Worm (Caenorhabditis elegans): Measurements from ENCODE around the gene srxa-14.

srxa-14 gene

ce11 chrV:20608688-20609087 is 30.7 kb upstream of the srxa-14 start, which contains the start of gene ttr-12:
Gene ttr-12 (minus strand): TSS chrV:20608788.
- TF ChIP-seq nhr-48 (tag; optimal IDR thresholded peaks at IDR 0.05) = peak; percentile 65
- TF ChIP-seq ama-1 (optimal IDR thresholded peaks at IDR 0.05) = no peak
- TF ChIP-seq pqm-1 (tag; optimal IDR thresholded peaks at IDR 0.05) = no peak
- no peak for TF ChIP-seq unc-62 (GFP tag; optimal IDR thresholded peaks at IDR 0.05 in 1 of 2)
- no peak for TF ChIP-seq unc-62 (tag; optimal IDR thresholded peaks at IDR 0.05)
- TF ChIP-seq ces-1 (GFP tag; optimal IDR thresholded peaks at IDR 0.05) = no peak
- TF ChIP-seq fkh-10 (GFP tag; optimal IDR thresholded peaks at IDR 0.05) = no peak
- TF ChIP-seq lin-15B (tag; optimal IDR thresholded peaks at IDR 0.05) = no peak

- TF ChIP-seq unc-62 (GFP tag; optimal IDR thresholded peaks at IDR 0.05 in 1 of 2) (peak in 1 of 2 experiments; percentile 81), unc-62 (tag; optimal IDR thresholded peaks at IDR 0.05) (no peak), lin-13 (GFP tag; optimal IDR thresholded peaks at IDR 0.05) (no peak), daf-8 (GFP tag; IDR thresholded peaks at IDR 0.05) (no peak), zfp-3 (GFP tag; conservative IDR thresholded peaks at IDR 0.05) (no peak), mdl-1 (tag; optimal IDR thresholded peaks at IDR 0.05) (no peak), nhr-48 (tag; optimal IDR thresholded peaks at IDR 0.05) (no peak)
These were observed 29.9 kb upstream of the srxa-14 start, which contains the start of gene grd-2 for ce11 chrV:20609494-20609893. Gene grd-2 (plus strand): TSS chrV:20609794.

ce11 chrV:20618632-20619031 is 20.8 kb upstream of the srxa-14 start, which contains the start of gene F46B3.7:
Gene F46B3.7 (minus strand): TSS chrV:20618732.
- TF ChIP-seq F10B5.3 (tag; optimal IDR thresholded peaks at IDR 0.05) (no peak), aha-1 (tag) (no peak), nhr-48 (tag; optimal IDR thresholded peaks at IDR 0.05) (no peak), tag-97 (GFP tag; IDR thresholded peaks at IDR 0.05) (no peak), cey-2 (tag; optimal IDR thresholded peaks at IDR 0.05; ENCODE audit: borderline replicate concordance, insufficient read depth) (no peak), lin-38 (GFP tag; IDR thresholded peaks at IDR 0.05) (no peak), lin-13 (GFP tag; optimal IDR thresholded peaks at IDR 0.05) (no peak)

- TF ChIP-seq lin-38 (GFP tag; IDR thresholded peaks at IDR 0.05) (no peak), lin-29 (GFP tag; IDR thresholded peaks at IDR 0.05) (no peak), mdl-1 (tag; optimal IDR thresholded peaks at IDR 0.05) (no peak), vab-7 (GFP tag; IDR thresholded peaks at IDR 0.05) (no peak), nhr-77 (tag; optimal IDR thresholded peaks at IDR 0.05) (no peak), aly-2 (tag; optimal IDR thresholded peaks at IDR 0.05) (no peak), madf-5 (GFP tag; IDR thresholded peaks at IDR 0.05) (no peak), hmg-1.1 (GFP tag; IDR thresholded peaks at IDR 0.05) (no peak), sdz-12 (GFP tag; optimal IDR thresholded peaks at IDR 0.05) (no peak), pha-4 (GFP tag; IDR thresholded peaks at IDR 0.05) (no peak), pha-4 (tag; optimal IDR thresholded peaks at IDR 0.05) (no peak), ztf-11 (tag; optimal IDR thresholded peaks at IDR 0.05) (no peak)
These were observed 16.3 kb upstream of the srxa-14 start, which contains the start of gene F46B3.8 for ce11 chrV:20623060-20623459. Gene F46B3.8 (minus strand): TSS chrV:20623160.

ce11 chrV:20625260-20625659 is 14.1 kb upstream of the srxa-14 start:
- TF ChIP-seq unc-62 (GFP tag; optimal IDR thresholded peaks at IDR 0.05 in 1 of 2) (peak in 1 of 2 experiments; percentile 95), unc-62 (tag; optimal IDR thresholded peaks at IDR 0.05) (no peak), attf-4 (tag; optimal IDR thresholded peaks at IDR 0.05) (no peak), aha-1 (tag) (no peak), pha-4 (GFP tag; IDR thresholded peaks at IDR 0.05) (no peak), pha-4 (tag; optimal IDR thresholded peaks at IDR 0.05) (no peak), jun-1 (tag; optimal IDR thresholded peaks at IDR 0.05) (no peak)

ce11 chrV:20626043-20626761 is 13.2 kb upstream of the srxa-14 start, which contains the start of the genes F46B3.9 and srz-18:
Gene F46B3.9 (minus strand): TSS chrV:20626143.
Gene srz-18 (plus strand): TSS chrV:20626711.
- peak; percentile 30 for TF ChIP-seq aha-1 (tag)
- TF ChIP-seq lin-15B (tag; optimal IDR thresholded peaks at IDR 0.05) = no peak

All from whole organism, L4 larva.